Worm (Caenorhabditis elegans) whole organism, mixed stage, embryonic: Measurements from ENCODE around the gene fkh-3.

Source experiments
- M03D4.4 ChIP-seq: sonication (generic microtip); optimal IDR thresholded peaks from 2 replicates; lab custom pipeline; 2017; ENCODE audit warnings: mild to moderate bottlenecking, missing genetic modification characterization, missing compliant biosample characterization
- bed-3 ChIP-seq: fragments of 200-800 bp; sonication (Bioruptor generic); optimal IDR thresholded peaks from 3 replicates; lab custom pipeline; 2018; ENCODE audit warnings: mild to moderate bottlenecking, missing genetic modification characterization, moderate library complexity, missing compliant biosample characterization
- blmp-1 ChIP-seq: fragments of 150-350 bp; optimal IDR thresholded peaks from 2 replicates; lab custom pipeline; 2014; ENCODE audit warnings: missing biosample characterization, missing genetic modification characterization
- ceh-39 ChIP-seq: fragments of 150-350 bp; optimal IDR thresholded peaks from 2 replicates; lab custom pipeline; 2014; ENCODE audit warnings: missing biosample characterization, missing genetic modification characterization
- ceh-43 ChIP-seq: fragments of 200-800 bp; sonication (Bioruptor generic); optimal IDR thresholded peaks from 2 replicates; lab custom pipeline; 2018; ENCODE audit warnings: mild to moderate bottlenecking, missing genetic modification characterization, moderate library complexity, missing compliant biosample characterization
- ceh-83 ChIP-seq: fragments of 200-800 bp; sonication (Bioruptor generic); optimal IDR thresholded peaks from 2 replicates; lab custom pipeline; 2018; ENCODE audit warnings: mild to moderate bottlenecking, missing genetic modification characterization, missing compliant biosample characterization
- ces-1 ChIP-seq: fragments of 150-350 bp; optimal IDR thresholded peaks from 2 replicates; lab custom pipeline; 2014; ENCODE audit warnings: missing biosample characterization, missing genetic modification reagents, missing genetic modification characterization
- cnd-1 ChIP-seq: fragments of 200-800 bp; sonication (Bioruptor generic); optimal IDR thresholded peaks from 2 replicates; lab custom pipeline; 2018; ENCODE audit warnings: mild to moderate bottlenecking, missing genetic modification characterization, missing compliant biosample characterization
- drap-1 ChIP-seq: fragments of 200-800 bp; sonication (Bioruptor generic); optimal IDR thresholded peaks from 3 replicates; lab custom pipeline; 2018; ENCODE audit warnings: mild to moderate bottlenecking, missing genetic modification characterization, missing compliant biosample characterization
- elt-3 ChIP-seq: fragments of 150-350 bp; optimal IDR thresholded peaks from 2 replicates; lab custom pipeline; 2014; ENCODE audit warnings: missing biosample characterization, missing genetic modification characterization
- flh-1 ChIP-seq: fragments of 200-800 bp; sonication (Bioruptor generic); optimal IDR thresholded peaks from 2 replicates; lab custom pipeline; 2018; ENCODE audit warnings: mild to moderate bottlenecking, missing genetic modification characterization, moderate library complexity, missing compliant biosample characterization
- ham-2 ChIP-seq: fragments of 200-800 bp; sonication (Bioruptor generic); optimal IDR thresholded peaks from 2 replicates; lab custom pipeline; 2018; ENCODE audit warnings: mild to moderate bottlenecking, missing genetic modification characterization, missing compliant biosample characterization
- hlh-1 ChIP-seq: fragments of 150-350 bp; optimal IDR thresholded peaks from 2 replicates; lab custom pipeline; 2014; ENCODE audit warnings: missing biosample characterization, missing genetic modification reagents, missing genetic modification characterization
- lin-32 ChIP-seq: fragments of 200-800 bp; sonication (Bioruptor generic); optimal IDR thresholded peaks from 2 replicates; lab custom pipeline; 2018; ENCODE audit warnings: mild to moderate bottlenecking, missing genetic modification characterization, missing compliant biosample characterization
- lsy-2 ChIP-seq: fragments of 150-350 bp; optimal IDR thresholded peaks from 2 replicates; lab custom pipeline; 2014; ENCODE audit warnings: missing biosample characterization, missing genetic modification characterization
- mab-5 ChIP-seq: fragments of 150-350 bp; optimal IDR thresholded peaks from 2 replicates; lab custom pipeline; 2014; ENCODE audit warnings: missing biosample characterization, missing genetic modification characterization
- mep-1 ChIP-seq: fragments of 150-350 bp; optimal IDR thresholded peaks from 2 replicates; lab custom pipeline; 2017; ENCODE audit warnings: missing biosample characterization, missing genetic modification reagents, missing genetic modification characterization, inconsistent platforms
- mls-2 ChIP-seq: sonication (generic microtip); optimal IDR thresholded peaks from 2 replicates; lab custom pipeline; 2016; ENCODE audit warnings: mild to moderate bottlenecking, missing genetic modification characterization, moderate library complexity, missing compliant biosample characterization
- nhr-12 ChIP-seq: fragments of 150-350 bp; optimal IDR thresholded peaks from 2 replicates; lab custom pipeline; 2014; ENCODE audit warnings: missing biosample characterization, missing genetic modification characterization
- nhr-2 ChIP-seq: fragments of 150-350 bp; optimal IDR thresholded peaks from 2 replicates; lab custom pipeline; 2014; ENCODE audit warnings: missing biosample characterization, missing genetic modification characterization
- nhr-237 ChIP-seq: fragments of 150-350 bp; optimal IDR thresholded peaks from 2 replicates; lab custom pipeline; 2014; ENCODE audit warnings: missing biosample characterization, missing genetic modification characterization
- nhr-28 ChIP-seq: fragments of 150-350 bp; optimal IDR thresholded peaks from 2 replicates; lab custom pipeline; 2014; ENCODE audit warnings: missing biosample characterization, missing genetic modification characterization
- nhr-76 ChIP-seq: sonication (generic microtip); optimal IDR thresholded peaks from 2 replicates; lab custom pipeline; 2017; ENCODE audit warnings: missing biosample characterization, missing genetic modification characterization
- pha-4 ChIP-seq: fragments of 150-350 bp; optimal IDR thresholded peaks from 2 replicates; lab custom pipeline; 2018; ENCODE audit warnings: missing biosample characterization, missing genetic modification reagents, missing genetic modification characterization
- sem-2 ChIP-seq: fragments of 200-800 bp; sonication (Bioruptor generic); optimal IDR thresholded peaks from 2 replicates; lab custom pipeline; 2018; ENCODE audit warnings: mild to moderate bottlenecking, missing genetic modification characterization, missing compliant biosample characterization
- sptf-1 ChIP-seq: sonication (generic microtip); optimal IDR thresholded peaks from 2 replicates; lab custom pipeline; 2017; ENCODE audit warnings: mild to moderate bottlenecking, missing genetic modification characterization, moderate library complexity, missing compliant biosample characterization
- unc-120 ChIP-seq: sonication (generic microtip); optimal IDR thresholded peaks from 2 replicates; lab custom pipeline; 2017; ENCODE audit warnings: missing genetic modification characterization, missing compliant biosample characterization; ENCODE audit not compliant: poor library complexity, severe bottlenecking
- unc-39 ChIP-seq: fragments of 150-350 bp; optimal IDR thresholded peaks from 2 replicates; lab custom pipeline; 2014; ENCODE audit warnings: missing biosample characterization, missing genetic modification characterization
- zip-8 ChIP-seq: fragments of 150-350 bp; optimal IDR thresholded peaks from 2 replicates; lab custom pipeline; 2014; ENCODE audit warnings: missing biosample characterization, missing genetic modification characterization

Gene fkh-3

DNA sequence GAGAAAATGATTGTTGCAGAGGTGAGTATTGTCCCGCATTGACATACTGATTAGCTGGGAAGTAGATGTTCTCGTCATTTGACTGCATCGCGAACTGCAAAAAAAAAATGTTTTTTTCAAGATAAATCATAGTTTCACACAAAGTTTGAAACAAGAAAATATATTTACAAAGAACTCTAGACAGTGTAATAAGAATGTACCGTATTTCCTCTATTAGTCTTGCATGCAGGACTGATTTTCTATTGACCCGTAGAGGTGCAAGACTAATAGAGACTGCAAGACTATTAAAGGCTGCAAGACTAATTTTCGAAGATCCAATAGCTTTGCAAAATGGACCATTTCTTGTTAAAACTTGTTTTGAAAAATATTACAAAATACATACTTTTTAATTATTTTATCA, at the start of gene fkh-3:
TSS of gene fkh-3 (minus strand) at position 101 of the 400 bp plus-strand sequence.
- TF ChIP-seq unc-120 (no peak), nhr-2 (no peak), hlh-1 (tag; lab: Kevin White, UChicago) (no peak), M03D4.4 (tag; lab: Kevin White, UChicago) (no peak), sptf-1 (no peak), ceh-83 (GFP tag; lab: Kevin White, UChicago) (no peak), ceh-43 (GFP tag; lab: Kevin White, UChicago) (no peak), elt-3 (tag; lab: Kevin White, UChicago) (no peak), cnd-1 (tag; lab: Kevin White, UChicago) (no peak), nhr-12 (tag; lab: Kevin White, UChicago) (no peak), mep-1 (tag; lab: Kevin White, UChicago) (no peak), blmp-1 (tag; lab: Kevin White, UChicago) (no peak), mls-2 (tag; lab: Kevin White, UChicago) (no peak)

DNA sequence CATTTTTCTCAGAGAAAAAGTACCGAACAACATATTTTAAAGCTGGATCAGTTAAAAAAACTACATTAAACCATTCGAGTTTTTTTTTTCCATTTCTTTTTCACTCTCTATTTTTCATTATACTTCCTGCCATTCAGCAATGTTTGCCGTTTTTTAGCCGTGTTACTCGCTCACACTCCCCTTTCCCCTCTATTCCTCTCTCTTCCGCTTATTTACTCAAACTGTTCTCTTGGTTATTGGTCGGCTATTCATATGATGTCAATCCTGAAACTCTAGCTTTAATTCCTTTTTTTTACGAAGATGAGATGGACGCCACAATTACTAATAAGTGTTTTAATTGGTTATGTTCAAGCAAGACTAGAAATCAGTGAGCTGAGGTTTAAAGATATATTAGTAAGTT, 48.6 kb upstream of the fkh-3 start, which contains the start of gene tre-4:
TSS of gene tre-4 (plus strand) at position 301 of the 400 bp plus-strand sequence.
- TF ChIP-seq elt-3 (tag; lab: Kevin White, UChicago) (no peak), bed-3 (GFP tag; lab: Kevin White, UChicago) (no peak), mep-1 (tag; lab: Kevin White, UChicago) (no peak), sem-2 (no peak), hlh-1 (tag; lab: Kevin White, UChicago) (no peak), lsy-2 (no peak), ceh-43 (GFP tag; lab: Kevin White, UChicago) (no peak), cnd-1 (tag; lab: Kevin White, UChicago) (no peak), unc-39 (tag; lab: Kevin White, UChicago) (no peak), unc-120 (no peak), ceh-39 (no peak)

DNA sequence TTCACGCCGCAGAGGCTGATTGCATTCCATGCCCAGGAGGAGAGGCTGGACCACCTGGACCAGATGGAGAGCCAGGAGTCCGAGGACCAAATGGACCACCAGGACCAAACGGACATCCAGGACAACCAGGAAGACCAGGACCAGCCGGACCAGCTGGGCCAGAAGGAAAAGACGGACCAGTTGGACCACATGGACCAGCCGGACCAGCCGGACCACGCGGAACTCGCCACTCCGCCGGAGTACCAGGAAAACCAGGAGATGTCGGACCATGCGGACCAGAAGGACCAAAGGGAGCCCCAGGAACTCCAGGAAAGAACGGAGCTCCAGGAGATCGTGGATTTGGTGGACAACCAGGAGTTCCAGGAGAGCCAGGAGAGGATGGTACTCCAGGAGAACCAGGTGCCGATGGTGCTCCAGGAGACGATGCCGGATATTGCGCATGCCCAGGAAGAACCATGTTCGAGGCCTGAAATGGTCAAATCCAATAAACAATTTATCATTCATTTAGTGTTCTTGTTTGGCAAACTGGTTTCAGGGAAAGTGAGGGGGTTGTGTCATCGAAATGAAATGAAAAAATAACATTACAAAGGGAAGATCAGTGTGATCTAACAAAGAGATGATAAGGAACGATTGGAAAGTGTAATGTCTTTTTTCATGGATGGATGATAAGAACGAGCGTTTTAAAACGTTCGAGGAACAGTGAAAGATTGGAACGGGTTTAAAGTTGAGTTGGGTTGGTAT, 46.8 kb upstream of the fkh-3 start:
- TF ChIP-seq nhr-28 (tag; lab: Kevin White, UChicago) (no peak), mab-5 (tag; lab: Kevin White, UChicago) (no peak), mep-1 (tag; lab: Kevin White, UChicago) (no peak), nhr-2 (no peak), lin-32 (GFP tag; lab: Kevin White, UChicago) (no peak), pha-4 (tag; lab: Kevin White, UChicago) (no peak), cnd-1 (tag; lab: Kevin White, UChicago) (no peak), elt-3 (tag; lab: Kevin White, UChicago) (no peak), nhr-237 (no peak), lsy-2 (no peak), ham-2 (GFP tag; lab: Kevin White, UChicago) (no peak), ceh-43 (GFP tag; lab: Kevin White, UChicago) (no peak), ceh-39 (no peak), ces-1 (no peak), drap-1 (no peak), blmp-1 (tag; lab: Kevin White, UChicago) (no peak), mls-2 (tag; lab: Kevin White, UChicago) (no peak), flh-1 (no peak)

DNA sequence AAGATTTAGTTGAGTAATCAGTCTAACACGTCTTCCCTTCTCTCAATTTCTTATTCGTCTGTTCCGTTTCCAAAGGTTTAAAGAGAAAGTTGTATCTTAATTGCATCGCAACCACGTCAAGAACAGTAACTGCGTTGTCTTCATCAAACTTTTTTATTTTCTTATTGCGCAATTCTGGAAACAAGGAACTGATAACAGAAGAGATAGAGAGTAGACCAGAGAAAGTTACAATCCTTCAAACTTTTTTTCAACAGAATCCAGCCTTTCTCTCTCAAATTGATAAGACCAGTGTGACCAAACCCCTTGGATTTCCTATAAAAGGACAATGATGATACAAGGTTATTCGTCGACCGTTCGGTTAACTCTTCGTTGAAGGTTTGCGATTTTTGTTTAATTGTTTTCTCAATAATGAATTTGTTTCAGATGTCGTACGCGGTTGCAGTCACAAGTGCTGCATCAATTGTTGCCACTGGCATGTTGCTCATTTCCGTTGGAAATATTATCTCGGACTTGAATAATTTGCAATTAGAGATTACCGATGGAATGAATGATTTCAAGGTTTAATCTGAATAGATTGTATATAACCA, 45.9 kb upstream of the fkh-3 start, which contains the start of gene col-184:
TSS of gene col-184 (plus strand) at position 409 of the 587 bp plus-strand sequence.
- TF ChIP-seq zip-8 = peak; percentile 52
- TF ChIP-seq nhr-76 (tag; lab: Kevin White, UChicago) = no peak
